Worm (Caenorhabditis elegans) whole organism, late embryonic: ENCODE results near the gene fbxb-77.

Experiments used
- C08G9.2 ChIP-seq: sonication (generic microtip); optimal IDR thresholded peaks from 2 replicates; lab custom pipeline; 2016; ENCODE audit warnings: mild to moderate bottlenecking, missing genetic modification characterization, moderate library complexity, missing compliant biosample characterization
- K02D7.2 ChIP-seq: sonication (generic microtip); optimal IDR thresholded peaks from 2 replicates; lab custom pipeline; 2017; ENCODE audit warnings: mild to moderate bottlenecking, missing genetic modification characterization, missing compliant biosample characterization
- K09A11.1 ChIP-seq: sonication (generic microtip); optimal IDR thresholded peaks from 2 replicates; lab custom pipeline; 2017; ENCODE audit warnings: antibody characterized with exemption, mild to moderate bottlenecking, missing genetic modification characterization, missing compliant biosample characterization; ENCODE audit not compliant: insufficient read depth
- ama-1 ChIP-seq: fragments of 150-350 bp; optimal IDR thresholded peaks from 2 replicates; lab custom pipeline; 2014
- ceh-18 ChIP-seq: sonication (generic microtip); optimal IDR thresholded peaks from 2 replicates; lab custom pipeline; 2016; ENCODE audit warnings: missing genetic modification characterization, missing compliant biosample characterization
- ceh-24 ChIP-seq: sonication (generic microtip); optimal IDR thresholded peaks from 2 replicates; lab custom pipeline; 2016; ENCODE audit warnings: mild to moderate bottlenecking, missing genetic modification characterization, missing compliant biosample characterization
- ceh-30 ChIP-seq: fragments of 150-350 bp; optimal IDR thresholded peaks from 2 replicates; lab custom pipeline; 2014; ENCODE audit warnings: missing biosample characterization, missing genetic modification characterization
- ceh-31 ChIP-seq: sonication (generic microtip); optimal IDR thresholded peaks from 2 replicates; lab custom pipeline; 2016; ENCODE audit warnings: missing genetic modification characterization, missing compliant biosample characterization
- ceh-34 ChIP-seq: sonication (generic microtip); optimal IDR thresholded peaks from 2 replicates; lab custom pipeline; 2016; ENCODE audit warnings: mild to moderate bottlenecking, missing genetic modification characterization, missing compliant biosample characterization
- ceh-6 ChIP-seq: fragments of 200-800 bp; sonication (Bioruptor generic); optimal IDR thresholded peaks from 2 replicates; lab custom pipeline; 2018; ENCODE audit warnings: mild to moderate bottlenecking, missing genetic modification characterization, missing compliant biosample characterization
- ceh-9 ChIP-seq: sonication (generic microtip); optimal IDR thresholded peaks from 2 replicates; lab custom pipeline; 2016; ENCODE audit warnings: mild to moderate bottlenecking, missing genetic modification characterization, inconsistent platforms, missing compliant biosample characterization
- dve-1 ChIP-seq: sonication (generic microtip); optimal IDR thresholded peaks from 2 replicates; lab custom pipeline; 2017; ENCODE audit warnings: antibody characterized with exemption, mild to moderate bottlenecking, missing genetic modification characterization, missing compliant biosample characterization
- elt-2 ChIP-seq: sonication (generic microtip); optimal IDR thresholded peaks from 2 replicates; lab custom pipeline; 2016; ENCODE audit warnings: missing genetic modification reagents, missing genetic modification characterization, missing compliant biosample characterization
- elt-4 ChIP-seq: sonication (generic microtip); optimal IDR thresholded peaks from 2 replicates; lab custom pipeline; 2016; ENCODE audit warnings: missing genetic modification characterization, missing compliant biosample characterization
- eyg-1 ChIP-seq: sonication (generic microtip); optimal IDR thresholded peaks from 2 replicates; lab custom pipeline; 2016; ENCODE audit warnings: missing genotype, missing genetic modification characterization, missing compliant biosample characterization
- fax-1 ChIP-seq: sonication (generic microtip); optimal IDR thresholded peaks from 2 replicates; lab custom pipeline; 2016; ENCODE audit warnings: missing genotype, missing genetic modification characterization, missing compliant biosample characterization
- fkh-10 ChIP-seq: fragments of 150-350 bp; optimal IDR thresholded peaks from 2 replicates; lab custom pipeline; 2014; ENCODE audit warnings: missing biosample characterization, missing genetic modification reagents, missing genetic modification characterization
- hlh-13 ChIP-seq: fragments of 200-800 bp; sonication (Bioruptor generic); optimal IDR thresholded peaks from 2 replicates; lab custom pipeline; 2018; ENCODE audit warnings: mild to moderate bottlenecking, missing genetic modification characterization, missing compliant biosample characterization
- hlh-15 ChIP-seq: sonication (generic microtip); optimal IDR thresholded peaks from 2 replicates; lab custom pipeline; 2016; ENCODE audit warnings: missing genetic modification characterization, missing compliant biosample characterization
- hlh-30 ChIP-seq: sonication (generic microtip); optimal IDR thresholded peaks from 2 replicates; lab custom pipeline; 2017; ENCODE audit warnings: antibody characterized with exemption, missing genetic modification characterization, missing compliant biosample characterization; ENCODE audit not compliant: insufficient read depth
- lim-6 ChIP-seq: sonication (generic microtip); optimal IDR thresholded peaks from 2 replicates; lab custom pipeline; 2016; ENCODE audit warnings: missing genetic modification characterization, missing compliant biosample characterization
- lin-11 ChIP-seq: fragments of 200-800 bp; sonication (Bioruptor generic); optimal IDR thresholded peaks from 2 replicates; lab custom pipeline; 2018; ENCODE audit warnings: mild to moderate bottlenecking, missing genetic modification characterization, missing compliant biosample characterization
- mec-3 ChIP-seq: sonication (generic microtip); optimal IDR thresholded peaks from 2 replicates; lab custom pipeline; 2016; ENCODE audit warnings: borderline replicate concordance, missing genetic modification characterization, missing compliant biosample characterization
- nfya-1 ChIP-seq: sonication (generic microtip); optimal IDR thresholded peaks from 2 replicates; lab custom pipeline; 2017; ENCODE audit warnings: missing genetic modification characterization, mild to moderate bottlenecking, missing compliant biosample characterization, antibody characterized with exemption, moderate library complexity
- nhr-232 ChIP-seq: sonication (generic microtip); optimal IDR thresholded peaks from 2 replicates; lab custom pipeline; 2016; ENCODE audit warnings: missing genetic modification characterization, missing compliant biosample characterization
- npax-4 ChIP-seq: sonication (generic microtip); optimal IDR thresholded peaks from 2 replicates; lab custom pipeline; 2016; ENCODE audit warnings: missing genetic modification characterization, missing compliant biosample characterization
- odd-2 ChIP-seq: sonication (generic microtip); optimal IDR thresholded peaks from 2 replicates; lab custom pipeline; 2017; ENCODE audit warnings: antibody characterized with exemption, mild to moderate bottlenecking, missing genetic modification characterization, missing compliant biosample characterization
- pag-3 ChIP-seq: sonication (generic microtip); optimal IDR thresholded peaks from 2 replicates; lab custom pipeline; 2016; ENCODE audit warnings: missing compliant biosample characterization, missing genetic modification characterization, borderline replicate concordance
- pax-1 ChIP-seq: fragments of 150-350 bp; optimal IDR thresholded peaks from 2 replicates; lab custom pipeline; 2014; ENCODE audit warnings: missing biosample characterization, missing genetic modification characterization
- pha-2 ChIP-seq: sonication (generic microtip); optimal IDR thresholded peaks from 2 replicates; lab custom pipeline; 2017; ENCODE audit warnings: mild to moderate bottlenecking, missing genetic modification characterization, missing compliant biosample characterization
- pha-4 ChIP-seq: fragments of 150-350 bp; optimal IDR thresholded peaks from 2 replicates; lab custom pipeline; 2018; ENCODE audit warnings: missing biosample characterization, missing genetic modification reagents, missing genetic modification characterization
- pqm-1 ChIP-seq: sonication (generic microtip); optimal IDR thresholded peaks from 2 replicates; lab custom pipeline; 2016; ENCODE audit warnings: missing genetic modification characterization, missing compliant biosample characterization
- pros-1 ChIP-seq: fragments of 150-350 bp; optimal IDR thresholded peaks from 2 replicates; lab custom pipeline; 2014; ENCODE audit warnings: missing biosample characterization, missing genetic modification reagents, missing genetic modification characterization
- ref-2 ChIP-seq: sonication (generic microtip); optimal IDR thresholded peaks from 2 replicates; lab custom pipeline; 2016; ENCODE audit warnings: missing genetic modification characterization, missing compliant biosample characterization
- sdc-2 ChIP-seq: sonication (generic microtip); optimal IDR thresholded peaks from 2 replicates; lab custom pipeline; 2016; ENCODE audit warnings: missing genotype, missing genetic modification characterization, missing compliant biosample characterization
- sox-2 ChIP-seq: fragments of 200-800 bp; sonication (Bioruptor generic); IDR thresholded peaks from 2 replicates; pipeline ENCODE4 v1.3.6; 2022; ENCODE audit warnings: missing genetic modification reagents, missing genetic modification characterization, missing compliant biosample characterization
- tbx-2 ChIP-seq: sonication (generic microtip); optimal IDR thresholded peaks from 2 replicates; lab custom pipeline; 2016; ENCODE audit warnings: missing genetic modification characterization, missing compliant biosample characterization
- unc-3 ChIP-seq, 2 experiments: fragments of 200-800 bp in 1 of 2; sonication (Bioruptor generic) in 1 of 2; sonication (generic microtip) in 1 of 2; conservative IDR thresholded peaks in 1 of 2; optimal IDR thresholded peaks in 1 of 2; 2 replicates each; pipeline versions ENCODE4 v1.3.6 to Lab custom; 2016 to 2022; ENCODE audit warnings: missing compliant biosample characterization in 2 of 2, missing genetic modification characterization in 2 of 2, missing genetic modification reagents in 1 of 2
- unc-42 ChIP-seq: sonication (generic microtip); optimal IDR thresholded peaks from 2 replicates; lab custom pipeline; 2016; ENCODE audit warnings: missing genotype, missing genetic modification characterization, missing compliant biosample characterization
- unc-86 ChIP-seq: sonication (generic microtip); optimal IDR thresholded peaks from 2 replicates; lab custom pipeline; 2016; ENCODE audit warnings: missing genetic modification characterization, missing compliant biosample characterization
- zip-5 ChIP-seq: sonication (generic microtip); optimal IDR thresholded peaks from 2 replicates; lab custom pipeline; 2016; ENCODE audit warnings: missing genetic modification characterization, missing compliant biosample characterization
- ztf-16 ChIP-seq: sonication (generic microtip); optimal IDR thresholded peaks from 2 replicates; lab custom pipeline; 2017; ENCODE audit warnings: missing genetic modification characterization, missing compliant biosample characterization

fbxb-77 gene

DNA sequence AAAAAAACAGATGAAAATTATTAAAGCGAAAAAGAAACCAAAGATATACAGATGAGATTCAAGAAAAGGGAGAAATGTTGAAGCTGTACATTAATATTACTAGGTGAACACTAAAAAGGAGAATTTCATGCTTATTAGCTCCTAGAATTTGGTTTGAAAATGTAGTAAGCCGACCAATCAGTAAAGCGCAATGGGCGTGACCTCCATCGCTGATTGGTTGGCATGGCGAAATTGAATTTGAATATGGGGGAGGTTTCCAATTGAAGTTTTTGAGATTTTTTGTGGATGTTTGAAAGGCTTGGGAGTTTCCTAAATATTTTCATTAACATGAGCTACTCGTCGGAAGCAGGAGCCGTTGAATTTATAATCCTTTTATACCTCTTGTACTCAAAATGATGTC is 20.5 kb upstream of the fbxb-77 start:
- TF ChIP-seq nfya-1 (tag; lab: Kevin White, UChicago) (peak; percentile 96), ceh-34 (tag; lab: Kevin White, UChicago) (no peak), mec-3 (tag; lab: Kevin White, UChicago) (no peak)

ce11 chrIV:4776001-4776400 is 20.0 kb upstream of the fbxb-77 start, which contains the start of gene R11E3.19:
TSS of gene R11E3.19 (minus strand) at chrIV:4776101.
- TF ChIP-seq odd-2 (tag; lab: Kevin White, UChicago) (no peak), ztf-16 (tag; lab: Kevin White, UChicago) (no peak), pax-1 (tag; lab: Kevin White, UChicago) (no peak), npax-4 (tag; lab: Kevin White, UChicago) (no peak), C08G9.2 (no peak), zip-5 (no peak), ceh-30 (tag; lab: Kevin White, UChicago) (no peak), nhr-232 (no peak), pag-3 (no peak), ceh-18 (tag; lab: Kevin White, UChicago) (no peak), ama-1 (no peak), ceh-9 (no peak), hlh-30 (tag; lab: Kevin White, UChicago) (no peak), unc-3 (GFP tag; conservative IDR thresholded peaks at IDR 0.05; lab: Robert Waterston, UW) (no peak), unc-3 (tag; optimal IDR thresholded peaks at IDR 0.05; lab: Kevin White, UChicago) (no peak), fkh-10 (no peak), K02D7.2 (no peak), unc-86 (tag; lab: Kevin White, UChicago) (no peak), lin-11 (tag; lab: Kevin White, UChicago) (no peak)

- TF ChIP-seq K09A11.1 (tag; lab: Kevin White, UChicago) (no peak), pha-4 (tag; lab: Kevin White, UChicago) (no peak), pqm-1 (tag; lab: Kevin White, UChicago) (no peak)
- TF ChIP-seq, all 69 proteins: peak for 0
These were observed 15.8 kb upstream of the fbxb-77 start, which contains the start of gene R11E3.2 for ce11 chrIV:4771792-4772191. TSS of gene R11E3.2 (plus strand) at chrIV:4772092.

- TF ChIP-seq npax-4 (tag; lab: Kevin White, UChicago) (no peak), eyg-1 (no peak), pros-1 (tag; lab: Kevin White, UChicago) (no peak), hlh-15 (tag; lab: Kevin White, UChicago) (no peak)
These were observed 8.5 kb upstream of the fbxb-77 start, which contains the start of gene npp-26 for ce11 chrIV:4764422-4764821. TSS of gene npp-26 (plus strand) at chrIV:4764722.

ce11 chrIV:4763844-4764243 is 7.9 kb upstream of the fbxb-77 start, which contains the start of gene Y17G9B.2:
TSS of gene Y17G9B.2 (plus strand) at chrIV:4764144.
- TF ChIP-seq elt-2 (tag; lab: Kevin White, UChicago) = no peak
- no peak for TF ChIP-seq unc-3 (GFP tag; conservative IDR thresholded peaks at IDR 0.05; lab: Robert Waterston, UW)
- no peak for TF ChIP-seq unc-3 (tag; optimal IDR thresholded peaks at IDR 0.05; lab: Kevin White, UChicago)
- no peak for TF ChIP-seq ceh-6 (GFP tag; lab: Kevin White, UChicago)
- TF ChIP-seq tbx-2 (tag; lab: Kevin White, UChicago) = no peak
- no peak for TF ChIP-seq npax-4 (tag; lab: Kevin White, UChicago)
- TF ChIP-seq hlh-13 (GFP tag; lab: Kevin White, UChicago) = no peak
- no peak for TF ChIP-seq unc-42 (tag; lab: Kevin White, UChicago)
- no peak for TF ChIP-seq elt-4 (tag; lab: Kevin White, UChicago)
- TF ChIP-seq ceh-31 (tag; lab: Kevin White, UChicago) = no peak
- TF ChIP-seq dve-1 (tag; lab: Kevin White, UChicago) = no peak
- TF ChIP-seq pag-3 = no peak
- no peak for TF ChIP-seq ref-2 (tag; lab: Kevin White, UChicago)
- no peak for TF ChIP-seq sox-2 (GFP tag; lab: Robert Waterston, UW)
- no peak for TF ChIP-seq lim-6 (tag; lab: Kevin White, UChicago)
- TF ChIP-seq ceh-18 (tag; lab: Kevin White, UChicago) = no peak
- no peak for TF ChIP-seq eyg-1
- no peak for TF ChIP-seq pha-2 (tag; lab: Kevin White, UChicago)
- TF ChIP-seq sdc-2 (tag; lab: Kevin White, UChicago) = no peak
- TF ChIP-seq ceh-24 = no peak
- TF ChIP-seq fax-1 (tag; lab: Kevin White, UChicago) = no peak
